Worm (Caenorhabditis elegans) whole organism, mixed stage, embryonic: ENCODE results near the gene cnd-1.

Experiments
- blmp-1 ChIP-seq: fragments of 150-350 bp; optimal IDR thresholded peaks from 2 replicates; lab custom pipeline; 2014; ENCODE audit warnings: missing biosample characterization, missing genetic modification characterization
- ces-1 ChIP-seq: fragments of 150-350 bp; optimal IDR thresholded peaks from 2 replicates; lab custom pipeline; 2014; ENCODE audit warnings: missing biosample characterization, missing genetic modification reagents, missing genetic modification characterization
- mep-1 ChIP-seq: fragments of 150-350 bp; optimal IDR thresholded peaks from 2 replicates; lab custom pipeline; 2017; ENCODE audit warnings: missing biosample characterization, missing genetic modification reagents, missing genetic modification characterization, inconsistent platforms
- nhr-12 ChIP-seq: fragments of 150-350 bp; optimal IDR thresholded peaks from 2 replicates; lab custom pipeline; 2014; ENCODE audit warnings: missing biosample characterization, missing genetic modification characterization
- nhr-237 ChIP-seq: fragments of 150-350 bp; optimal IDR thresholded peaks from 2 replicates; lab custom pipeline; 2014; ENCODE audit warnings: missing biosample characterization, missing genetic modification characterization
- nhr-28 ChIP-seq: fragments of 150-350 bp; optimal IDR thresholded peaks from 2 replicates; lab custom pipeline; 2014; ENCODE audit warnings: missing biosample characterization, missing genetic modification characterization
- pha-4 ChIP-seq: fragments of 150-350 bp; optimal IDR thresholded peaks from 2 replicates; lab custom pipeline; 2018; ENCODE audit warnings: missing biosample characterization, missing genetic modification reagents, missing genetic modification characterization
- snpc-4 ChIP-seq: fragments of 150-350 bp; optimal IDR thresholded peaks from 2 replicates; lab custom pipeline; 2014; ENCODE audit warnings: missing biosample characterization, missing genetic modification characterization
- sptf-1 ChIP-seq: sonication (generic microtip); optimal IDR thresholded peaks from 2 replicates; lab custom pipeline; 2017; ENCODE audit warnings: mild to moderate bottlenecking, missing genetic modification characterization, moderate library complexity, missing compliant biosample characterization
- unc-39 ChIP-seq: fragments of 150-350 bp; optimal IDR thresholded peaks from 2 replicates; lab custom pipeline; 2014; ENCODE audit warnings: missing biosample characterization, missing genetic modification characterization
- unc-62 ChIP-seq: fragments of 150-350 bp; optimal IDR thresholded peaks from 2 replicates; lab custom pipeline; 2014; ENCODE audit warnings: missing biosample characterization, missing genetic modification reagents, missing genetic modification characterization
- ztf-11 ChIP-seq: fragments of 150-350 bp; optimal IDR thresholded peaks from 2 replicates; lab custom pipeline; 2014; ENCODE audit warnings: missing biosample characterization, missing genetic modification characterization

ce11 chrIII:5190671-5191174 is 53.7 kb downstream of the cnd-1 start, which contains the start of gene hira-1:
- no peak for TF ChIP-seq ztf-11
- TF ChIP-seq sptf-1 (tag; lab: Kevin White, UChicago): no peak
- TF ChIP-seq unc-39 (tag; lab: Kevin White, UChicago): no peak
- TF ChIP-seq unc-62: no peak
- no peak for TF ChIP-seq nhr-28 (tag; lab: Kevin White, UChicago)
- TF ChIP-seq nhr-12 (tag; lab: Kevin White, UChicago): no peak
- no peak for TF ChIP-seq mep-1 (tag; lab: Kevin White, UChicago)
- TF ChIP-seq pha-4 (tag; lab: Kevin White, UChicago): no peak
- TF ChIP-seq snpc-4: no peak
- no peak for TF ChIP-seq nhr-237 (tag; lab: Kevin White, UChicago)
- TF ChIP-seq ces-1: peak; percentile 68
- TF ChIP-seq blmp-1 (tag; lab: Kevin White, UChicago): no peak
